Fruit fly (Drosophila melanogaster): ENCODE data around the gene ATPsynbetaL.

Gene ATPsynbetaL

DNA sequence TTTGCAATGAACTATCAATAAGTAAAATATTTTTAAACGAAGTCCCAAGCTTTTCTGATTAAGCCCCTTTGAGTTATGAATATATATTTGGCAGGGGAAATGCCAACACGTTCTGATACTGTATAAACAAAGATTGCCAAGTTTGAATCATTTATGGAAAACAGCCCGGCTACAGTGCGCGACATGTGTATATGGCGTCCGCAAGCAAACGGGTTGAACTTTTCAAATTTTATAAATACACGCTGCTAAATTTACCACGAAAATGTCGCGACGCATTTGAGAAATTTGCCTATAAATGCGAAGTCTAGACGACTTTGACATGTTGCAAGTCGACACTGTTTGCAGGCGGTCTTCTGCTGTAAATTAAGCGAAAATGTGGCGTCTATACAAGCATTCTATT is 49.5 kb upstream of the ATPsynbetaL start (continued):
- TF ChIP-seq kah (GFP tag; optimal IDR thresholded peaks at IDR 0.05) (no peak), Camta (GFP tag; optimal IDR thresholded peaks at IDR 0.05) (no peak), CG9727 (GFP tag; optimal IDR thresholded peaks at IDR 0.05) (peak; percentile 24), CG15269 (tag; optimal IDR thresholded peaks at IDR 0.05) (peak; percentile 69), D (optimal IDR thresholded peaks at IDR 0.05) (no peak), D (GFP tag; optimal IDR thresholded peaks at IDR 0.05) (no peak), Taf1 (GFP tag; IDR thresholded peaks at IDR 0.05) (no peak), CG12744 (GFP tag; optimal IDR thresholded peaks at IDR 0.05) (peak; percentile 42), CG7987 (GFP tag; optimal IDR thresholded peaks at IDR 0.05) (peak; percentile 11), croc (GFP tag; conservative IDR thresholded peaks at IDR 0.05) (no peak), GATAe (GFP tag; conservative IDR thresholded peaks at IDR 0.05) (no peak), CG3065 (GFP tag; optimal IDR thresholded peaks at IDR 0.05) (no peak), sr (GFP tag; IDR thresholded peaks at IDR 0.05) (no peak), CG12104 (GFP tag; optimal IDR thresholded peaks at IDR 0.05) (no peak), Mrtf (GFP tag; IDR thresholded peaks at IDR 0.05) (peak; percentile 65; the same call in 2 of the 3 replicates), CG33557 (GFP tag; optimal IDR thresholded peaks at IDR 0.05) (no peak), caup (GFP tag; optimal IDR thresholded peaks at IDR 0.05; ENCODE audit: severe bottlenecking) (peak; percentile 53), usp (GFP tag; optimal IDR thresholded peaks at IDR 0.05) (no peak), danr (GFP tag; IDR thresholded peaks at IDR 0.05) (peak; percentile 9; the same call in 1 of the 2 replicates), CG16779 (GFP tag; IDR thresholded peaks at IDR 0.05) (0 out of 2 replicates have a peak, but pooled peaks have one; percentile 54), row (GFP tag; IDR thresholded peaks at IDR 0.05) (peak; percentile 71), amos (GFP tag; IDR thresholded peaks at IDR 0.05; ENCODE audit: partially characterized antibody) (no peak), lilli (GFP tag; optimal IDR thresholded peaks at IDR 0.05) (peak; percentile 70), D19B (GFP tag; optimal IDR thresholded peaks at IDR 0.05) (peak; percentile 47), Jarid2 (GFP tag; optimal IDR thresholded peaks at IDR 0.05) (no peak), rib (GFP tag; IDR thresholded peaks at IDR 0.05) (no peak), CG11723 (GFP tag; optimal IDR thresholded peaks at IDR 0.05) (peak; percentile 10), sug (tag; optimal IDR thresholded peaks at IDR 0.05) (peak; percentile 59), chif (GFP tag; optimal IDR thresholded peaks at IDR 0.05) (no peak), Sry-β (GFP tag; optimal IDR thresholded peaks at IDR 0.05) (no peak), fd102C (GFP tag; optimal IDR thresholded peaks at IDR 0.05) (no peak), psq (GFP tag; optimal IDR thresholded peaks at IDR 0.05) (no peak), cato (GFP tag; optimal IDR thresholded peaks at IDR 0.05; ENCODE audit: borderline replicate concordance) (no peak), CG11696 (GFP tag; IDR thresholded peaks at IDR 0.05) (peak; percentile 74), her (GFP tag; optimal IDR thresholded peaks at IDR 0.05) (peak; percentile 17), CG4404 (GFP tag; IDR thresholded peaks at IDR 0.05) (no peak), NFAT (GFP tag; IDR thresholded peaks at IDR 0.05) (0 out of 2 replicates have a peak, but pooled peaks have one; percentile 45), ab (GFP tag; optimal IDR thresholded peaks at IDR 0.05) (no peak), CG4424 (GFP tag; optimal IDR thresholded peaks at IDR 0.05) (peak; percentile 16), Ets97D (GFP tag; optimal IDR thresholded peaks at IDR 0.05) (no peak), Dfd (GFP tag; optimal IDR thresholded peaks at IDR 0.05) (no peak), Kr (GFP tag; optimal IDR thresholded peaks at IDR 0.05) (no peak), nerfin-2 (GFP tag; IDR thresholded peaks at IDR 0.05; ENCODE audit: partially characterized antibody) (no peak), CG14860 (GFP tag; IDR thresholded peaks at IDR 0.05; ENCODE audit: partially characterized antibody) (no peak), oc (tag; optimal IDR thresholded peaks at IDR 0.05) (no peak), Six4 (GFP tag; optimal IDR thresholded peaks at IDR 0.05) (no peak), ftz-f1 (GFP tag; optimal IDR thresholded peaks at IDR 0.05) (no peak), HmgZ (tag; optimal IDR thresholded peaks at IDR 0.05) (peak; percentile 29), p53 (GFP tag; optimal IDR thresholded peaks at IDR 0.05) (no peak), CG31365 (tag; optimal IDR thresholded peaks at IDR 0.05) (no peak), stc (GFP tag; IDR thresholded peaks at IDR 0.05) (peak; percentile 26; the same call in 1 of the 2 replicates), luna (GFP tag; optimal IDR thresholded peaks at IDR 0.05) (no peak)

Data from whole organism, embryonic.